Worm (Caenorhabditis elegans) whole organism, mixed stage, embryonic: ENCODE results near the gene C17G10.7.

ENCODE experiments used
- lsy-2 ChIP-seq: fragments of 150-350 bp; optimal IDR thresholded peaks from 2 replicates; lab custom pipeline; 2014; ENCODE audit warnings: missing biosample characterization, missing genetic modification characterization
- pha-4 ChIP-seq: fragments of 150-350 bp; optimal IDR thresholded peaks from 2 replicates; lab custom pipeline; 2018; ENCODE audit warnings: missing biosample characterization, missing genetic modification reagents, missing genetic modification characterization
- sptf-1 ChIP-seq: sonication (generic microtip); optimal IDR thresholded peaks from 2 replicates; lab custom pipeline; 2017; ENCODE audit warnings: mild to moderate bottlenecking, missing genetic modification characterization, moderate library complexity, missing compliant biosample characterization

DNA sequence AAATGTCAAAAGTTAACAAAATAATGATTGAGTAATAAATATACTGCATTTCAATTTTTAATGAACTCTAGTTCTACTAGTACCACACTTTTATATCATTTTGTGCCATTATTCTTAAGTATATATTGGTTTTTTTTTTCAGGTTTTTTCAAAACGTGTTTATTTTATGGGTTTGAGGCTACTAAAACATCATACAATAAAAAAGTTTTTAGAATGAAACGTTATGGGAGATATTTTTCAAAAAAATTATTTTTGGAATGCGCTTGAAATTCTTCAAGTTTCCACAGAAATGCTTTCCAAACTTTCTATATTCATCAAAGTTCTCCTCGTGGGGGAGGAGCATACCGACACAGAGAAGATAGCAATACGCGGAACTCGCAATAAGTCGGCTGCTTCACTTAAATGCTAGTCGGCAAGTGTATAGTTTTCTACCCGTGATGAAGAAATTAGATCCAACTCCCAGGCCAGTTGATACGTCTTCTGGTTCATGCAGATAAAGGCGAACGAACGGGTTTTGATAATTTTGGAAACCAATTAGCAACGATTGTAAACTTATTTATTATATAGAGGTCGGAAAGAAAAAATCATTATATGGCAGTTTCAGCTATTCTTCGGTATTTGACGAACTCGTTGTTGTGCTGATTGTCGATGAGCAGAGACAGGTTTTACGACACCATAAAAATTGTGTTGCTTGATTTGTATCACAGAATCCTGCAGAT lies 8.2 kb downstream of the C17G10.7 start, which contains the start of gene C17G10.10:
- TF ChIP-seq lsy-2 (tag; lab: Kevin White, UChicago) (no peak), pha-4 (tag; lab: Kevin White, UChicago) (peak; percentile 12), sptf-1 (no peak)
